Worm (Caenorhabditis elegans) whole organism, late embryonic: ENCODE data around the gene F25B4.8.

Experiments used
- C08G9.2 ChIP-seq: sonication (generic microtip); optimal IDR thresholded peaks from 2 replicates; lab custom pipeline; 2016; ENCODE audit warnings: mild to moderate bottlenecking, missing genetic modification characterization, moderate library complexity, missing compliant biosample characterization
- C38D4.7 ChIP-seq: fragments of 200-800 bp; sonication (Bioruptor generic); optimal IDR thresholded peaks from 2 replicates; lab custom pipeline; 2018; ENCODE audit warnings: mild to moderate bottlenecking, missing genetic modification characterization, moderate library complexity, missing compliant biosample characterization
- F13H6.1 ChIP-seq: sonication (generic microtip); optimal IDR thresholded peaks from 2 replicates; lab custom pipeline; 2016; ENCODE audit warnings: missing genetic modification characterization, missing compliant biosample characterization
- ets-4 ChIP-seq: sonication (generic microtip); optimal IDR thresholded peaks from 2 replicates; lab custom pipeline; 2016; ENCODE audit warnings: missing genetic modification characterization, missing compliant biosample characterization
- fkh-10 ChIP-seq: fragments of 150-350 bp; optimal IDR thresholded peaks from 2 replicates; lab custom pipeline; 2014; ENCODE audit warnings: missing biosample characterization, missing genetic modification reagents, missing genetic modification characterization
- gmeb-2 ChIP-seq: sonication (generic microtip); optimal IDR thresholded peaks from 2 replicates; lab custom pipeline; 2016; ENCODE audit warnings: missing genetic modification characterization, inconsistent platforms, missing compliant biosample characterization
- lim-6 ChIP-seq: sonication (generic microtip); optimal IDR thresholded peaks from 2 replicates; lab custom pipeline; 2016; ENCODE audit warnings: missing genetic modification characterization, missing compliant biosample characterization
- pha-4 ChIP-seq: fragments of 150-350 bp; optimal IDR thresholded peaks from 2 replicates; lab custom pipeline; 2018; ENCODE audit warnings: missing biosample characterization, missing genetic modification reagents, missing genetic modification characterization
- pqm-1 ChIP-seq: sonication (generic microtip); optimal IDR thresholded peaks from 2 replicates; lab custom pipeline; 2016; ENCODE audit warnings: missing genetic modification characterization, missing compliant biosample characterization
- ztf-16 ChIP-seq: sonication (generic microtip); optimal IDR thresholded peaks from 2 replicates; lab custom pipeline; 2017; ENCODE audit warnings: missing genetic modification characterization, missing compliant biosample characterization

ce11 chrV:5699835-5700441 lies 8.4 kb upstream of the F25B4.8 start, which contains the start of gene clec-1:
- no peak for TF ChIP-seq fkh-10 (GFP tag; lab: Kevin White, UChicago)
- no peak for TF ChIP-seq lim-6
- no peak for TF ChIP-seq ztf-16 (tag; lab: Kevin White, UChicago)
- TF ChIP-seq C08G9.2, result no peak
- TF ChIP-seq ets-4 (tag; lab: Kevin White, UChicago), result no peak
- TF ChIP-seq pha-4, result no peak
- TF ChIP-seq F13H6.1, result no peak
- no peak for TF ChIP-seq C38D4.7 (GFP tag; lab: Kevin White, UChicago)
- TF ChIP-seq pqm-1 (tag; lab: Kevin White, UChicago), result no peak
- no peak for TF ChIP-seq gmeb-2 (tag; lab: Kevin White, UChicago)
